Fruit fly (Drosophila melanogaster) whole organism, prepupa: Measurements from ENCODE around the gene CG16789.
A peak's percentile ranks its signal among the peaks of the same experiment; 100 is the strongest.

Experiments used
- CG10631 ChIP-seq: fragments of 200-800 bp; sonication (Bioruptor generic); optimal IDR thresholded peaks from 2 replicates; lab custom pipeline; 2016; ENCODE audit warnings: missing biosample characterization, missing genetic modification characterization
- CG10669 ChIP-seq: fragments of 200-800 bp; sonication (Bioruptor generic); optimal IDR thresholded peaks from 3 replicates; lab custom pipeline; 2018; ENCODE audit warnings: missing biosample characterization, mild to moderate bottlenecking, missing genetic modification characterization, moderate library complexity
- CG11762 ChIP-seq: fragments of 200-800 bp; sonication (Bioruptor generic); optimal IDR thresholded peaks from 3 replicates; lab custom pipeline; 2016; ENCODE audit warnings: missing biosample characterization, missing genetic modification characterization; ENCODE audit not compliant: insufficient read depth
- CG11902 ChIP-seq: fragments of 200-800 bp; sonication (Bioruptor generic); optimal IDR thresholded peaks from 3 replicates; lab custom pipeline; 2016; ENCODE audit warnings: missing biosample characterization, missing genetic modification characterization
- CG1621 ChIP-seq: fragments of 200-800 bp; sonication (Bioruptor generic); optimal IDR thresholded peaks from 3 replicates; lab custom pipeline; 2018; ENCODE audit warnings: missing biosample characterization, mild to moderate bottlenecking, missing genetic modification characterization
- CG16779 ChIP-seq: fragments of 200-800 bp; sonication (Bioruptor generic); optimal IDR thresholded peaks from 3 replicates; lab custom pipeline; 2017; ENCODE audit warnings: missing biosample characterization, mild to moderate bottlenecking, missing genetic modification characterization
- CG3032 ChIP-seq: fragments of 200-800 bp; optimal IDR thresholded peaks from 2 replicates; lab custom pipeline; 2019; ENCODE audit warnings: missing biosample characterization, mild to moderate bottlenecking, missing genetic modification characterization, moderate library complexity
- CG32006 ChIP-seq: fragments of 200-800 bp; sonication (Bioruptor generic); optimal IDR thresholded peaks from 3 replicates; lab custom pipeline; 2017; ENCODE audit warnings: missing biosample characterization, mild to moderate bottlenecking, missing genetic modification characterization
- CG3919 ChIP-seq: fragments of 200-800 bp; sonication (Bioruptor generic); optimal IDR thresholded peaks from 3 replicates; lab custom pipeline; 2016; ENCODE audit warnings: missing biosample characterization, missing genetic modification characterization
- CG4318 ChIP-seq: fragments of 200-800 bp; sonication (Bioruptor generic); optimal IDR thresholded peaks from 3 replicates; lab custom pipeline; 2017; ENCODE audit warnings: missing biosample characterization, mild to moderate bottlenecking, missing genetic modification characterization
- CG6163 ChIP-seq: fragments of 200-800 bp; sonication (Bioruptor generic); IDR thresholded peaks from 3 replicates; pipeline ENCODE4 v1.3.6; 2022; ENCODE audit warnings: missing biosample characterization, missing genetic modification characterization
- CG6792 ChIP-seq: fragments of 200-800 bp; sonication (Bioruptor generic); optimal IDR thresholded peaks from 3 replicates; lab custom pipeline; 2016; ENCODE audit warnings: missing biosample characterization, missing genetic modification characterization
- CG6854 ChIP-seq: fragments of 200-800 bp; sonication (Bioruptor generic); optimal IDR thresholded peaks from 2 replicates; lab custom pipeline; 2017; ENCODE audit warnings: missing biosample characterization, mild to moderate bottlenecking, missing genetic modification characterization
- CG8119 ChIP-seq: fragments of 200-800 bp; sonication (Bioruptor generic); IDR thresholded peaks from 3 replicates; pipeline ENCODE4 v1.3.6; 2022; ENCODE audit warnings: missing biosample characterization, missing genetic modification characterization
- CG8319 ChIP-seq: fragments of 200-800 bp; sonication (Bioruptor generic); optimal IDR thresholded peaks from 3 replicates; lab custom pipeline; 2016; ENCODE audit warnings: missing biosample characterization, missing genetic modification characterization
- CG8632 ChIP-seq: fragments of 200-800 bp; sonication (Bioruptor generic); optimal IDR thresholded peaks from 3 replicates; lab custom pipeline; 2016; ENCODE audit warnings: missing biosample characterization, missing genetic modification characterization
- CG9139 ChIP-seq: fragments of 200-800 bp; sonication (Bioruptor generic); optimal IDR thresholded peaks from 3 replicates; lab custom pipeline; 2017; ENCODE audit warnings: missing biosample characterization, mild to moderate bottlenecking, missing genetic modification characterization
- Eip75B ChIP-seq: fragments of 200-800 bp; sonication (Bioruptor generic); optimal IDR thresholded peaks from 3 replicates; lab custom pipeline; 2016; ENCODE audit warnings: missing biosample characterization, missing genetic modification characterization
- Eip78C ChIP-seq: fragments of 200-800 bp; sonication (Bioruptor generic); peaks from one replicate; lab custom pipeline; 2016; ENCODE audit warnings: missing biosample characterization, missing genetic modification characterization
- Ets96B ChIP-seq: fragments of 200-800 bp; optimal IDR thresholded peaks from 2 replicates; lab custom pipeline; 2019; ENCODE audit warnings: missing biosample characterization, mild to moderate bottlenecking, missing genetic modification characterization, moderate library complexity
- Hr38 ChIP-seq: sonication (Bioruptor generic); optimal IDR thresholded peaks from 2 replicates; lab custom pipeline; 2016; ENCODE audit warnings: missing biosample characterization, missing genetic modification characterization
- Hr39 ChIP-seq: fragments of 200-800 bp; sonication (Bioruptor generic); optimal IDR thresholded peaks from 2 replicates; lab custom pipeline; 2016; ENCODE audit warnings: missing biosample characterization, missing genetic modification characterization
- Hr4 ChIP-seq: fragments of 200-800 bp; sonication (Bioruptor generic); optimal IDR thresholded peaks from 3 replicates; lab custom pipeline; 2016; ENCODE audit warnings: missing biosample characterization, missing genetic modification characterization
- Lpt ChIP-seq: fragments of 200-800 bp; sonication (Bioruptor generic); optimal IDR thresholded peaks from 3 replicates; lab custom pipeline; 2016; ENCODE audit warnings: missing biosample characterization, missing genetic modification characterization
- OdsH ChIP-seq: fragments of 200-800 bp; sonication (Bioruptor generic); optimal IDR thresholded peaks from 3 replicates; lab custom pipeline; 2016; ENCODE audit warnings: missing biosample characterization, missing genetic modification characterization
- Smox ChIP-seq: fragments of 200-800 bp; sonication (Bioruptor generic); optimal IDR thresholded peaks from 3 replicates; lab custom pipeline; 2016; ENCODE audit warnings: missing biosample characterization, missing genetic modification characterization
- Sox14 ChIP-seq: fragments of 200-800 bp; sonication (Bioruptor generic); optimal IDR thresholded peaks from 3 replicates; lab custom pipeline; 2016; ENCODE audit warnings: missing biosample characterization, missing genetic modification characterization
- Sox15 ChIP-seq: fragments of 200-800 bp; sonication (Bioruptor generic); optimal IDR thresholded peaks from 3 replicates; lab custom pipeline; 2016; ENCODE audit warnings: missing biosample characterization, missing genetic modification characterization
- achi ChIP-seq: fragments of 200-800 bp; sonication (Bioruptor generic); optimal IDR thresholded peaks from 3 replicates; lab custom pipeline; 2016; ENCODE audit warnings: missing biosample characterization, missing genetic modification characterization
- acj6 ChIP-seq: fragments of 200-800 bp; sonication (Bioruptor generic); optimal IDR thresholded peaks from 3 replicates; lab custom pipeline; 2016; ENCODE audit warnings: missing biosample characterization, missing genetic modification characterization
- dsx ChIP-seq: fragments of 200-800 bp; optimal IDR thresholded peaks from 3 replicates; lab custom pipeline; 2019; ENCODE audit warnings: missing biosample characterization, mild to moderate bottlenecking, missing genetic modification characterization, moderate library complexity; ENCODE audit not compliant: poor library complexity, severe bottlenecking
- eg ChIP-seq: fragments of 200-800 bp; sonication (Bioruptor generic); IDR thresholded peaks from 3 replicates; pipeline ENCODE4 v1.3.6; 2022; ENCODE audit warnings: missing biosample characterization, missing genetic modification characterization
- esn ChIP-seq: fragments of 200-800 bp; sonication (Bioruptor generic); optimal IDR thresholded peaks from 2 replicates; lab custom pipeline; 2016; ENCODE audit warnings: missing biosample characterization, mild to moderate bottlenecking, missing genetic modification characterization, moderate library complexity
- fd85E ChIP-seq: fragments of 200-800 bp; sonication (Bioruptor generic); optimal IDR thresholded peaks from 3 replicates; lab custom pipeline; 2016; ENCODE audit warnings: missing biosample characterization, missing genetic modification characterization
- lz ChIP-seq: fragments of 200-800 bp; sonication (Bioruptor generic); optimal IDR thresholded peaks from 3 replicates; lab custom pipeline; 2016; ENCODE audit warnings: missing biosample characterization, missing genetic modification characterization
- salr ChIP-seq, 2 experiments: fragments of 200-800 bp; sonication (Bioruptor generic); optimal IDR thresholded peaks; 3 replicates each; lab custom pipeline; 2016 to 2018; ENCODE audit warnings: missing biosample characterization in 2 of 2, missing genetic modification characterization in 2 of 2, mild to moderate bottlenecking in 1 of 2
- spab ChIP-seq: fragments of 200-800 bp; sonication (Bioruptor generic); optimal IDR thresholded peaks from 2 replicates; lab custom pipeline; 2017; ENCODE audit warnings: missing biosample characterization, mild to moderate bottlenecking, missing genetic modification characterization, missing genetic modification reagents
- ss ChIP-seq, 2 experiments: fragments of 200-800 bp; sonication (Bioruptor generic); optimal IDR thresholded peaks; 2 replicates in 1 of 2; 3 replicates in 1 of 2; lab custom pipeline; 2017 to 2018; ENCODE audit warnings: mild to moderate bottlenecking in 2 of 2, missing biosample characterization in 2 of 2, missing genetic modification characterization in 2 of 2, moderate library complexity in 1 of 2
- svp ChIP-seq: fragments of 200-800 bp; sonication (Bioruptor generic); peaks from one replicate; lab custom pipeline; 2016; ENCODE audit warnings: missing biosample characterization, missing genetic modification characterization
- vri ChIP-seq: fragments of 200-800 bp; sonication (Bioruptor generic); optimal IDR thresholded peaks from 3 replicates; lab custom pipeline; 2016; ENCODE audit warnings: missing biosample characterization, mild to moderate bottlenecking, missing genetic modification characterization

Gene CG16789

dm6 chr3R:9570657-9571056 lies 4.7 kb downstream of the CG16789 start:
- TF ChIP-seq CG4318 (no peak), spab (no peak), vri (GFP tag; lab: Kevin White, UChicago) (peak; percentile 80), Smox (GFP tag; lab: Kevin White, UChicago) (no peak), salr (GFP tag; optimal IDR thresholded peaks at IDR 0.05; lab: Kevin White, UChicago) (no peak)

- TF ChIP-seq CG6792 (GFP tag; lab: Kevin White, UChicago) (no peak), lz (GFP tag; lab: Kevin White, UChicago) (no peak)
These were observed 5.5 kb downstream of the CG16789 start, which contains the start of gene CG9396 for dm6 chr3R:9571523-9571922. TSS of gene CG9396 (minus strand) at chr3R:9571623.

- TF ChIP-seq vri (GFP tag; lab: Kevin White, UChicago) (peak; percentile 61), OdsH (GFP tag; lab: Kevin White, UChicago) (no peak), CG10669 (GFP tag; lab: Kevin White, UChicago) (no peak), CG3032 (no peak), CG4318 (no peak), CG11762 (GFP tag; lab: Kevin White, UChicago) (no peak), Sox15 (no peak), spab (no peak), eg (GFP tag; lab: Robert Waterston, UW) (0 out of 3 replicates have a peak, but pooled peaks have one; percentile 23), CG1621 (tag; lab: Kevin White, UChicago) (peak; percentile 11), CG6163 (no peak; the same call in 2 of the 3 replicates), CG8319 (GFP tag; lab: Kevin White, UChicago) (no peak), dsx (GFP tag; lab: Kevin White, UChicago) (no peak), lz (GFP tag; lab: Kevin White, UChicago) (no peak)
These were observed 7.2 kb downstream of the CG16789 start for dm6 chr3R:9572929-9573811.

- TF ChIP-seq CG6792 (GFP tag; lab: Kevin White, UChicago) (peak; percentile 97), svp (GFP tag; lab: Kevin White, UChicago) (peak; percentile 98), CG10631 (GFP tag; lab: Kevin White, UChicago) (peak; percentile 99), Ets96B (tag; lab: Kevin White, UChicago) (peak; percentile 98), Hr4 (GFP tag; lab: Kevin White, UChicago) (peak; percentile 98), Eip75B (peak; percentile 96), salr (GFP tag; optimal IDR thresholded peaks at IDR 0.05; lab: Kevin White, UChicago) (peak; percentile 95 to 98), Hr39 (GFP tag; lab: Kevin White, UChicago) (peak; percentile 96), CG11902 (peak; percentile 93), ss (GFP tag; optimal IDR thresholded peaks at IDR 0.05; lab: Kevin White, UChicago) (peak; percentile 96 to 97), esn (GFP tag; lab: Kevin White, UChicago) (peak; percentile 98), acj6 (GFP tag; lab: Kevin White, UChicago) (peak; percentile 98), CG8319 (GFP tag; lab: Kevin White, UChicago) (peak; percentile 95), achi (GFP tag; lab: Kevin White, UChicago) (peak; percentile 97), Lpt (GFP tag; lab: Kevin White, UChicago) (peak; percentile 96), CG8632 (GFP tag; lab: Kevin White, UChicago) (peak; percentile 97), CG6854 (GFP tag; lab: Kevin White, UChicago) (peak; percentile 87), fd85E (GFP tag; lab: Kevin White, UChicago) (peak; percentile 81), CG4318 (peak; percentile 97), Smox (GFP tag; lab: Kevin White, UChicago) (peak; percentile 98), CG6163 (peak; percentile 99), CG16779 (tag; lab: Kevin White, UChicago) (peak; percentile 88), dsx (GFP tag; lab: Kevin White, UChicago) (peak; percentile 95), Sox15 (peak; percentile 97), CG8119 (GFP tag; lab: Robert Waterston, UW) (peak; percentile 97), Hr38 (peak; percentile 72), CG3919 (peak; percentile 98), CG32006 (GFP tag; lab: Kevin White, UChicago) (peak; percentile 98), Sox14 (GFP tag; lab: Kevin White, UChicago) (peak; percentile 96), CG9139 (GFP tag; lab: Kevin White, UChicago) (peak; percentile 91), Eip78C (peak; percentile 99), lz (GFP tag; lab: Kevin White, UChicago) (peak; percentile 98)
These were observed 8.0 kb downstream of the CG16789 start, which contains the start of gene CG9399 for dm6 chr3R:9573812-9574587. TSS of gene CG9399 (minus strand) at chr3R:9574211.
